Fruit fly (Drosophila melanogaster): ENCODE measurements around the gene CG32536.

The CG32536 gene

DNA sequence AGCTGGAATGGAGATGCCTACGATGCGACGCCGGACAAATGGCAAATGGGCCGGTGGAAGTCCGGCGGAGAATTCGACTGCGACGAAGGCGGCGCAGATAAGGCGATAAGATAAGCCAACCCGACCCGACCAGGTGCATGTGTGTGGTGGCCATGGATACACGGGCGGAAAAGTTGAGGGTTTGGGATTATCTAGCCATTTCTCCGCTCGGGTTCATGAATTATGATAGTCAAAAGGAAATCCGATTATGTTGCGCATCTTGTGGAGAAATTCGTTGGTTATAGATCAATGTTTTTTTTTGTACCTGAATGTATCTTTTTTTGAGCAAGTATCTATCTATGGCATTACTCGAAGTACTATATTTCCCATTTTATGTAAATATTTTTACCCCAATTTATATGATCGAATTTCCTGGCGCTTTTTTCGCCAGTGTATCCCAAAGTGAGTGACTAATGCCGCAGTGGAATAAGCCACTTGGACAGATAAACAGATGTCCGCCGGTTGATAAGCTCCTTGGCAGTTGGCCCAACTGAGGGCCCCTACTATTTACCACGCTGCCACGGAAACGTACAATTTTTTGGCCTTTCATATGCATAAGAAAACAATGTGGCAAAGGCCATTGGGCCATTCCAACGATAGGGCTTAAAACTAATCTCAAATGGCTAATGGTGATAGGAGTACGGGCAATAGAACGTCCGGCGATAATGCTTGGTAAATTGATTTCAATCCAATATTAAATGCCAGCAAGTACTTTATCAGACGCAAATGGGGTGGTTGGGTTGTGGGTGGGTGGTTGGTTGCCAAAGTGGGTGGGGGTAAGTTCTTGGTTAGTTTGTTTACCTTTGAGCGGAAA is 29.3 kb downstream of the CG32536 start, which contains the start of gene CG7992 (continued):
- TF ChIP-seq Camta (GFP tag; optimal IDR thresholded peaks at IDR 0.05) (peak; percentile 16), CG4820 (GFP tag; optimal IDR thresholded peaks at IDR 0.05) (peak; percentile 48), CG6254 (GFP tag; optimal IDR thresholded peaks at IDR 0.05) (no peak), inv (GFP tag; IDR thresholded peaks at IDR 0.05; ENCODE audit: partially characterized antibody) (no peak), schlank (tag; optimal IDR thresholded peaks at IDR 0.05) (peak; percentile 5), Myb (GFP tag; optimal IDR thresholded peaks at IDR 0.05) (peak; percentile 52), Hr3 (GFP tag; optimal IDR thresholded peaks at IDR 0.05) (peak; percentile 62), CG31365 (tag; optimal IDR thresholded peaks at IDR 0.05) (no peak), CG9609 (GFP tag; optimal IDR thresholded peaks at IDR 0.05) (peak; percentile 55), Nf-YC (tag; optimal IDR thresholded peaks at IDR 0.05) (peak; percentile 9), CG12744 (GFP tag; optimal IDR thresholded peaks at IDR 0.05) (no peak), gcm2 (GFP tag; optimal IDR thresholded peaks at IDR 0.05) (no peak), CG32772 (GFP tag; IDR thresholded peaks at IDR 0.05) (peak; percentile 41; the same call in 1 of the 2 replicates), CG1024 (GFP tag; IDR thresholded peaks at IDR 0.05) (no peak), D19A (tag; optimal IDR thresholded peaks at IDR 0.05) (no peak), CG12104 (GFP tag; optimal IDR thresholded peaks at IDR 0.05) (peak; percentile 50), prd (optimal IDR thresholded peaks at IDR 0.05) (no peak), prd (GFP tag; IDR thresholded peaks at IDR 0.05) (peak; percentile 41; the same call in 1 of the 3 replicates), ATbp (GFP tag; optimal IDR thresholded peaks at IDR 0.05) (peak; percentile 35), NK7.1 (GFP tag; optimal IDR thresholded peaks at IDR 0.05) (peak; percentile 28), ems (GFP tag; optimal IDR thresholded peaks at IDR 0.05) (no peak), CG13296 (GFP tag; optimal IDR thresholded peaks at IDR 0.05) (peak; percentile 46), NC2α (GFP tag; optimal IDR thresholded peaks at IDR 0.05) (no peak), E2f2 (GFP tag; IDR thresholded peaks at IDR 0.05) (no peak), exex (tag; optimal IDR thresholded peaks at IDR 0.05) (peak; percentile 99), bsh (GFP tag; optimal IDR thresholded peaks at IDR 0.05) (peak in 1 of 2 experiments; percentile 39), Ravus (GFP tag; IDR thresholded peaks at IDR 0.05) (no peak), usp (GFP tag; optimal IDR thresholded peaks at IDR 0.05) (no peak), CG16815 (GFP tag; optimal IDR thresholded peaks at IDR 0.05) (peak; percentile 36), zfh2 (GFP tag; optimal IDR thresholded peaks at IDR 0.05) (peak; percentile 66), wek (GFP tag; optimal IDR thresholded peaks at IDR 0.05) (no peak), CG10209 (GFP tag; optimal IDR thresholded peaks at IDR 0.05) (peak; percentile 57), Meics (GFP tag; optimal IDR thresholded peaks at IDR 0.05) (peak; percentile 71), pfk (GFP tag; optimal IDR thresholded peaks at IDR 0.05) (no peak), nau (GFP tag; optimal IDR thresholded peaks at IDR 0.05) (no peak), CG1647 (GFP tag; optimal IDR thresholded peaks at IDR 0.05) (peak; percentile 10), cwo (GFP tag; optimal IDR thresholded peaks at IDR 0.05) (peak; percentile 69), kay (GFP tag; optimal IDR thresholded peaks at IDR 0.05) (peak; percentile 88), CG2116 (GFP tag; optimal IDR thresholded peaks at IDR 0.05) (peak; percentile 13), CG15011 (GFP tag; optimal IDR thresholded peaks at IDR 0.05) (peak; percentile 43), CG9727 (GFP tag; optimal IDR thresholded peaks at IDR 0.05) (peak; percentile 55), trh (GFP tag; optimal IDR thresholded peaks at IDR 0.05) (no peak), CG15601 (tag; optimal IDR thresholded peaks at IDR 0.05) (no peak), sr (GFP tag; IDR thresholded peaks at IDR 0.05) (no peak), tgo (GFP tag; IDR thresholded peaks at IDR 0.05) (0 out of 3 replicates have a peak, but pooled peaks have one; percentile 45), Aef1 (GFP tag; IDR thresholded peaks at IDR 0.05) (peak; percentile 48; the same call in 2 of the 3 replicates), ssp (GFP tag; IDR thresholded peaks at IDR 0.05) (0 out of 2 replicates have a peak, but pooled peaks have one; percentile 18), Trl (optimal IDR thresholded peaks at IDR 0.05) (no peak), Trl (GFP tag; optimal IDR thresholded peaks at IDR 0.05) (peak; percentile 52), Ssrp (tag; optimal IDR thresholded peaks at IDR 0.05) (peak; percentile 25)

All from whole organism, embryonic.